Worm (Caenorhabditis elegans) whole organism, young adult: Measurements from ENCODE around the gene W04B5.6.
A peak's percentile ranks its signal among the peaks of the same experiment; 100 is the strongest.

Experiments
- B0019.2 ChIP-seq: fragments of 200-800 bp; sonication (Bioruptor generic); conservative IDR thresholded peaks from 2 replicates; pipeline ENCODE4 v1.3.6; 2022; ENCODE audit warnings: missing genetic modification reagents, missing genetic modification characterization, missing compliant biosample characterization
- C06A6.2 ChIP-seq: fragments of 200-800 bp; sonication (Bioruptor generic); conservative IDR thresholded peaks from 2 replicates; pipeline ENCODE4 v1.3.6; 2022; ENCODE audit warnings: missing genetic modification characterization, missing compliant biosample characterization
- D2030.7 ChIP-seq: fragments of 200-800 bp; sonication (Bioruptor generic); IDR thresholded peaks from 2 replicates; pipeline ENCODE4 v1.3.6; 2022; ENCODE audit warnings: missing genetic modification reagents, missing genetic modification characterization, missing compliant biosample characterization
- F22D6.2 ChIP-seq: sonication (generic microtip); optimal IDR thresholded peaks from 2 replicates; lab custom pipeline; 2016; ENCODE audit warnings: mild to moderate bottlenecking, missing genetic modification characterization, missing compliant biosample characterization
- F49E8.2 ChIP-seq: sonication (generic microtip); optimal IDR thresholded peaks from 3 replicates; lab custom pipeline; 2017; ENCODE audit warnings: missing genetic modification characterization, mild to moderate bottlenecking, missing compliant biosample characterization, antibody characterized with exemption, moderate library complexity; ENCODE audit not compliant: insufficient read depth
- F52B5.7 ChIP-seq: sonication (generic microtip); optimal IDR thresholded peaks from 2 replicates; lab custom pipeline; 2016; ENCODE audit warnings: mild to moderate bottlenecking, missing genetic modification characterization, missing compliant biosample characterization
- F55B11.4 ChIP-seq: sonication (generic microtip); optimal IDR thresholded peaks from 2 replicates; lab custom pipeline; 2016; ENCODE audit warnings: missing compliant biosample characterization, missing genetic modification characterization, borderline replicate concordance; ENCODE audit not compliant: insufficient read depth
- F57C9.4 ChIP-seq: sonication (generic microtip); optimal IDR thresholded peaks from 2 replicates; lab custom pipeline; 2017; ENCODE audit warnings: mild to moderate bottlenecking, missing genetic modification characterization, missing compliant biosample characterization
- K11D2.4 ChIP-seq: fragments of 200-800 bp; sonication (Bioruptor generic); IDR thresholded peaks from 2 replicates; pipeline ENCODE4 v1.3.6; 2022; ENCODE audit warnings: missing genetic modification reagents, missing genetic modification characterization, missing compliant biosample characterization
- K12H6.12 ChIP-seq: fragments of 200-800 bp; sonication (Bioruptor generic); optimal IDR thresholded peaks from 2 replicates; lab custom pipeline; 2018; ENCODE audit warnings: mild to moderate bottlenecking, missing genetic modification characterization, missing compliant biosample characterization
- T07F8.4 ChIP-seq: sonication (generic microtip); optimal IDR thresholded peaks from 2 replicates; lab custom pipeline; 2016; ENCODE audit warnings: mild to moderate bottlenecking, missing genetic modification characterization, moderate library complexity, missing compliant biosample characterization
- Y53G8AR.9 ChIP-seq: fragments of 200-800 bp; sonication (Bioruptor generic); conservative IDR thresholded peaks from 2 replicates; pipeline ENCODE4 v1.3.6; 2022; ENCODE audit warnings: missing genetic modification reagents, missing genetic modification characterization, missing compliant biosample characterization
- Y95B8A.8 ChIP-seq: fragments of 200-800 bp; sonication (Bioruptor generic); IDR thresholded peaks from 2 replicates; pipeline ENCODE4 v1.3.6; 2022; ENCODE audit warnings: missing genetic modification reagents, missing genetic modification characterization, missing compliant biosample characterization
- ZK185.1 ChIP-seq: sonication (generic microtip); optimal IDR thresholded peaks from 2 replicates; lab custom pipeline; 2016; ENCODE audit warnings: mild to moderate bottlenecking, missing genetic modification characterization, missing compliant biosample characterization; ENCODE audit not compliant: poor library complexity, severe bottlenecking
- akir-1 ChIP-seq: fragments of 200-800 bp; sonication (Bioruptor generic); optimal IDR thresholded peaks from 2 replicates; lab custom pipeline; 2018; ENCODE audit warnings: mild to moderate bottlenecking, missing genetic modification characterization, moderate library complexity, missing compliant biosample characterization
- aptf-2 ChIP-seq: fragments of 200-800 bp; sonication (Bioruptor generic); conservative IDR thresholded peaks from 2 replicates; pipeline ENCODE4 v1.3.6; 2022; ENCODE audit warnings: missing genetic modification reagents, missing genetic modification characterization, missing compliant biosample characterization
- atf-7 ChIP-seq: sonication (generic microtip); optimal IDR thresholded peaks from 2 replicates; lab custom pipeline; 2017; ENCODE audit warnings: mild to moderate bottlenecking, missing genetic modification characterization, missing compliant biosample characterization
- athp-1 ChIP-seq: sonication (generic microtip); optimal IDR thresholded peaks from 2 replicates; lab custom pipeline; 2017; ENCODE audit warnings: mild to moderate bottlenecking, missing genetic modification characterization, missing compliant biosample characterization
- attf-5 ChIP-seq: fragments of 200-800 bp; sonication (Bioruptor generic); optimal IDR thresholded peaks from 2 replicates; lab custom pipeline; 2018; ENCODE audit warnings: mild to moderate bottlenecking, missing genetic modification characterization, missing compliant biosample characterization
- ccch-3 ChIP-seq: fragments of 200-800 bp; sonication (Bioruptor generic); optimal IDR thresholded peaks from 2 replicates; lab custom pipeline; 2018; ENCODE audit warnings: mild to moderate bottlenecking, missing genetic modification characterization, missing compliant biosample characterization
- ceh-27 ChIP-seq: fragments of 200-800 bp; sonication (Bioruptor generic); optimal IDR thresholded peaks from 2 replicates; lab custom pipeline; 2018; ENCODE audit warnings: mild to moderate bottlenecking, missing genetic modification characterization, moderate library complexity, missing compliant biosample characterization
- ceh-91 ChIP-seq: fragments of 200-800 bp; sonication (Bioruptor generic); IDR thresholded peaks from 2 replicates; pipeline ENCODE4 v1.3.6; 2022; ENCODE audit warnings: missing genetic modification reagents, missing genetic modification characterization, missing compliant biosample characterization
- dox-1 ChIP-seq: fragments of 200-800 bp; sonication (Bioruptor generic); IDR thresholded peaks from 2 replicates; pipeline ENCODE4 v1.3.6; 2022; ENCODE audit warnings: missing genetic modification reagents, missing genetic modification characterization, missing compliant biosample characterization
- efl-1 ChIP-seq: fragments of 150-350 bp; optimal IDR thresholded peaks from 2 replicates; lab custom pipeline; 2014; ENCODE audit warnings: missing biosample characterization, missing genetic modification reagents, missing genetic modification characterization
- hlh-26 ChIP-seq: fragments of 200-800 bp; sonication (Bioruptor generic); conservative IDR thresholded peaks from 2 replicates; pipeline ENCODE4 v1.3.6; 2022; ENCODE audit warnings: missing genetic modification reagents, missing genetic modification characterization, missing compliant biosample characterization
- hmg-1.2 ChIP-seq: fragments of 200-800 bp; sonication (Bioruptor generic); IDR thresholded peaks from 2 replicates; pipeline ENCODE4 v1.3.6; 2022; ENCODE audit warnings: missing genetic modification reagents, missing genetic modification characterization, missing compliant biosample characterization
- lag-1 ChIP-seq: fragments of 200-800 bp; sonication (Bioruptor generic); IDR thresholded peaks from 2 replicates; pipeline ENCODE4 v1.3.6; 2022; ENCODE audit warnings: missing genetic modification reagents, missing genetic modification characterization, missing compliant biosample characterization
- let-526 ChIP-seq: fragments of 200-800 bp; sonication (Bioruptor generic); IDR thresholded peaks from 2 replicates; pipeline ENCODE4 v1.3.6; 2022; ENCODE audit warnings: missing genetic modification reagents, missing genetic modification characterization, missing compliant biosample characterization
- let-607 ChIP-seq, 2 experiments: fragments of 200-800 bp in 1 of 2; sonication (Bioruptor generic) in 1 of 2; sonication (generic microtip) in 1 of 2; optimal IDR thresholded peaks; 2 replicates each; lab custom pipeline; 2016 to 2018; ENCODE audit warnings: mild to moderate bottlenecking in 2 of 2, missing compliant biosample characterization in 2 of 2, missing genetic modification characterization in 2 of 2, moderate library complexity in 2 of 2, missing genotype in 1 of 2
- lin-35 ChIP-seq, 3 experiments: fragments of 150-350 bp in 2 of 3; sonication (generic microtip) in 1 of 3; optimal IDR thresholded peaks; 2 replicates each; lab custom pipeline; 2014 to 2018; ENCODE audit warnings: missing biosample characterization in 3 of 3, missing genetic modification characterization in 3 of 3, missing genetic modification reagents in 3 of 3
- lsl-1 ChIP-seq: fragments of 200-800 bp; sonication (Bioruptor generic); optimal IDR thresholded peaks from 2 replicates; lab custom pipeline; 2018; ENCODE audit warnings: mild to moderate bottlenecking, missing genetic modification characterization, moderate library complexity, missing compliant biosample characterization
- madf-3 ChIP-seq: fragments of 200-800 bp; sonication (Bioruptor generic); IDR thresholded peaks from 2 replicates; pipeline ENCODE4 v1.3.6; 2022; ENCODE audit warnings: missing genetic modification reagents, missing genetic modification characterization, missing compliant biosample characterization
- madf-8 ChIP-seq: fragments of 200-800 bp; sonication (Bioruptor generic); conservative IDR thresholded peaks from 2 replicates; pipeline ENCODE4 v1.3.6; 2022; ENCODE audit warnings: missing genetic modification reagents, missing genetic modification characterization, missing compliant biosample characterization
- nfya-1 ChIP-seq: sonication (generic microtip); optimal IDR thresholded peaks from 2 replicates; lab custom pipeline; 2017; ENCODE audit warnings: antibody characterized with exemption, missing compliant biosample characterization, missing genetic modification characterization, borderline replicate concordance; ENCODE audit not compliant: insufficient read depth
- nfyb-1 ChIP-seq: fragments of 200-800 bp; sonication (Bioruptor generic); IDR thresholded peaks from 2 replicates; pipeline ENCODE4 v1.3.6; 2022; ENCODE audit warnings: missing genetic modification reagents, missing genetic modification characterization, missing compliant biosample characterization
- nhr-27 ChIP-seq: fragments of 200-800 bp; sonication (Bioruptor generic); optimal IDR thresholded peaks from 2 replicates; lab custom pipeline; 2018; ENCODE audit warnings: mild to moderate bottlenecking, missing genetic modification characterization, moderate library complexity, missing compliant biosample characterization
- nhr-80 ChIP-seq: sonication (generic microtip); optimal IDR thresholded peaks from 2 replicates; lab custom pipeline; 2016; ENCODE audit warnings: missing genetic modification characterization, missing compliant biosample characterization
- rec-8 ChIP-seq, 2 experiments: sonication (generic microtip); optimal IDR thresholded peaks; 2 replicates each; lab custom pipeline; 2016; ENCODE audit warnings: mild to moderate bottlenecking in 2 of 2, missing genetic modification characterization in 2 of 2, missing genetic modification reagents in 2 of 2, missing genotype in 2 of 2, missing biosample characterization in 1 of 2, missing compliant biosample characterization in 1 of 2, moderate library complexity in 1 of 2
- repo-1 ChIP-seq: sonication (generic microtip); optimal IDR thresholded peaks from 2 replicates; lab custom pipeline; 2017; ENCODE audit warnings: mild to moderate bottlenecking, missing genetic modification characterization, missing compliant biosample characterization
- snpc-1.3 ChIP-seq: sonication (generic microtip); optimal IDR thresholded peaks from 2 replicates; lab custom pipeline; 2017; ENCODE audit warnings: missing genetic modification characterization, mild to moderate bottlenecking, missing compliant biosample characterization, antibody characterized with exemption, moderate library complexity, missing genotype, missing genetic modification reagents; ENCODE audit not compliant: insufficient read depth
- snpc-3.4 ChIP-seq: sonication (generic microtip); optimal IDR thresholded peaks from 2 replicates; lab custom pipeline; 2017; ENCODE audit warnings: missing genetic modification characterization, mild to moderate bottlenecking, missing compliant biosample characterization, antibody characterized with exemption, moderate library complexity, missing genotype, missing genetic modification reagents
- snpc-4 ChIP-seq, 5 experiments: fragments of 150-350 bp in 1 of 5; sonication (generic microtip) in 4 of 5; optimal IDR thresholded peaks; 2 replicates each; lab custom pipeline; 2014 to 2018; ENCODE audit warnings: missing genetic modification characterization in 5 of 5, missing biosample characterization in 3 of 5, antibody characterized with exemption in 2 of 5, mild to moderate bottlenecking in 2 of 5, missing compliant biosample characterization in 2 of 5, missing genotype in 2 of 5, moderate library complexity in 2 of 5, missing genetic modification reagents in 1 of 5
- unc-130 ChIP-seq: sonication (generic microtip); optimal IDR thresholded peaks from 2 replicates; lab custom pipeline; 2016; ENCODE audit warnings: missing genetic modification reagents, missing genetic modification characterization, missing compliant biosample characterization
- unc-62 ChIP-seq: fragments of 150-350 bp; optimal IDR thresholded peaks from 2 replicates; lab custom pipeline; 2014; ENCODE audit warnings: missing biosample characterization, missing genetic modification reagents, missing genetic modification characterization
- ztf-18 ChIP-seq: sonication (generic microtip); optimal IDR thresholded peaks from 2 replicates; lab custom pipeline; 2016; ENCODE audit warnings: missing genotype, mild to moderate bottlenecking, missing genetic modification characterization, missing compliant biosample characterization
- ztf-22 ChIP-seq: fragments of 200-800 bp; sonication (Bioruptor generic); optimal IDR thresholded peaks from 2 replicates; lab custom pipeline; 2018; ENCODE audit warnings: mild to moderate bottlenecking, missing genetic modification characterization, moderate library complexity, missing compliant biosample characterization
- ztf-28 ChIP-seq: fragments of 200-800 bp; sonication (Bioruptor generic); IDR thresholded peaks from 2 replicates; pipeline ENCODE4 v1.3.6; 2022; ENCODE audit warnings: missing genetic modification reagents, missing genetic modification characterization, missing compliant biosample characterization

The W04B5.6 gene

DNA sequence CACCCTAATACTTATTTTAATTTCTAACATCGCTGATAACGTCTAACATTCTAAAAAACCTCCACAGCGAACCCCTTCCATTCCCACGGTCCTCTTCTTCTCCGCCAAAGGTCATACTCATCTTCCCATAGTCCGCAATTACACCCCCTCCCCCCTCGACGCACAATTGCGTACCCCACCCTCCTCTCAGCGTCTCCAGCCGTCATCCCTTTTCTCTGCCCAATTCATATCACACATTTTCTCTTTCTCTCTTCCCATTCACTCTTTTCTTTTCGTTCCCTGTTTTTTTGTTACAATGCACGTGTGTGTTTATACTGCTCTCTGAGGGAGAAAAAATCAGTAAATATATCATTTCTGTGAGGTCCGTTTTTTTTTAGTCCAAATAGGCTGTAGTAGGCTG is 36.6 kb upstream of the W04B5.6 start (continued):
- no peak for TF ChIP-seq madf-8
- no peak for TF ChIP-seq ccch-3
- TF ChIP-seq F52B5.7 (tag; lab: Kevin White, UChicago): no peak
- TF ChIP-seq lin-35 (GFP tag; optimal IDR thresholded peaks at IDR 0.05; lab: Kevin White, UChicago): peak in 1 of 3 experiments; percentile 22
- no peak for TF ChIP-seq ztf-18 (tag; lab: Kevin White, UChicago)
- no peak for TF ChIP-seq unc-130
- peak; percentile 38 for TF ChIP-seq nhr-80 (tag; lab: Kevin White, UChicago)
- TF ChIP-seq dox-1: peak; percentile 53; the same call in 1 of the 2 replicates
- no peak for TF ChIP-seq nfyb-1 (GFP tag; lab: Robert Waterston, UW)
- peak; percentile 57 for TF ChIP-seq ceh-27
- TF ChIP-seq F55B11.4 (tag; lab: Kevin White, UChicago): no peak
- no peak for TF ChIP-seq aptf-2 (GFP tag; lab: Robert Waterston, UW)
- TF ChIP-seq snpc-1.3 (tag; lab: Kevin White, UChicago): no peak
- no peak for TF ChIP-seq Y95B8A.8 (GFP tag; lab: Robert Waterston, UW)
- TF ChIP-seq unc-62 (GFP tag; lab: Kevin White, UChicago): no peak
- no peak for TF ChIP-seq athp-1
- no peak for TF ChIP-seq F22D6.2 (tag; lab: Kevin White, UChicago)
- no peak for TF ChIP-seq ZK185.1
- 0 out of 2 replicates have a peak, but pooled peaks have one; percentile 11 for TF ChIP-seq K11D2.4
- no peak for TF ChIP-seq hlh-26
- no peak for TF ChIP-seq nfya-1 (tag; lab: Kevin White, UChicago)
- no peak for TF ChIP-seq K12H6.12 (tag; lab: Kevin White, UChicago)
- TF ChIP-seq F49E8.2: no peak
- no peak for TF ChIP-seq snpc-4 (GFP tag; optimal IDR thresholded peaks at IDR 0.05; lab: Kevin White, UChicago)
- peak in 1 of 4 experiments; percentile 14 for TF ChIP-seq snpc-4 (tag; optimal IDR thresholded peaks at IDR 0.05; lab: Kevin White, UChicago)
- TF ChIP-seq C06A6.2 (GFP tag; lab: Robert Waterston, UW): no peak
- no peak for TF ChIP-seq let-526 (GFP tag; lab: Robert Waterston, UW)
- no peak for TF ChIP-seq rec-8 (tag; optimal IDR thresholded peaks at IDR 0.05; lab: Kevin White, UChicago)
- TF ChIP-seq T07F8.4 (tag; lab: Kevin White, UChicago): no peak
- TF ChIP-seq F57C9.4 (tag; lab: Kevin White, UChicago): no peak
- no peak for TF ChIP-seq ceh-91 (GFP tag; lab: Robert Waterston, UW)
- TF ChIP-seq akir-1: no peak
- no peak for TF ChIP-seq ztf-22
- no peak for TF ChIP-seq repo-1 (tag; lab: Kevin White, UChicago)
- TF ChIP-seq Y53G8AR.9 (GFP tag; lab: Robert Waterston, UW): no peak
- TF ChIP-seq madf-3 (GFP tag; lab: Robert Waterston, UW): no peak
- TF ChIP-seq ztf-28 (GFP tag; lab: Robert Waterston, UW): no peak
- no peak for TF ChIP-seq snpc-3.4
- TF ChIP-seq let-607 (tag; optimal IDR thresholded peaks at IDR 0.05; lab: Kevin White, UChicago): no peak
- no peak for TF ChIP-seq atf-7 (tag; lab: Kevin White, UChicago)
- TF ChIP-seq B0019.2 (GFP tag; lab: Robert Waterston, UW): no peak
- peak; percentile 56; the same call in 1 of the 2 replicates for TF ChIP-seq hmg-1.2 (GFP tag; lab: Robert Waterston, UW)
- no peak for TF ChIP-seq nhr-27 (tag; lab: Kevin White, UChicago)
- no peak for TF ChIP-seq lsl-1 (GFP tag; lab: Kevin White, UChicago)
- no peak for TF ChIP-seq efl-1 (GFP tag; lab: Kevin White, UChicago)
- no peak for TF ChIP-seq lag-1
- TF ChIP-seq D2030.7 (GFP tag; lab: Robert Waterston, UW): no peak
- TF ChIP-seq attf-5 (GFP tag; lab: Kevin White, UChicago): peak; percentile 72
